Fruit fly (Drosophila melanogaster) whole organism, wandering third instar larva: ENCODE data around the gene ed.

Source experiments
- CG32264 ChIP-seq: fragments of 200-800 bp; sonication (Bioruptor generic); optimal IDR thresholded peaks from 2 replicates; lab custom pipeline; 2016; ENCODE audit warnings: missing biosample characterization, missing genetic modification characterization
- CG9705 ChIP-seq: fragments of 200-800 bp; sonication (Bioruptor generic); optimal IDR thresholded peaks from 2 replicates; lab custom pipeline; 2018; ENCODE audit warnings: missing biosample characterization, mild to moderate bottlenecking, missing genetic modification characterization
- CrebA ChIP-seq: fragments of 200-800 bp; sonication (Bioruptor generic); optimal IDR thresholded peaks from 2 replicates; lab custom pipeline; 2016; ENCODE audit warnings: missing biosample characterization, mild to moderate bottlenecking, missing genetic modification characterization, borderline replicate concordance
- Dfd ChIP-seq: fragments of >200 bp; optimal IDR thresholded peaks from 2 replicates; lab custom pipeline; 2017; ENCODE audit warnings: missing biosample characterization, missing genetic modification characterization
- Dif ChIP-seq: fragments of 200-275, 200-300 bp; sonication (Bioruptor generic); optimal IDR thresholded peaks from 2 replicates; lab custom pipeline; 2018; ENCODE audit warnings: missing biosample characterization, missing genetic modification characterization; ENCODE audit not compliant: partially characterized antibody
- GATAd ChIP-seq: sonication (Bioruptor generic); optimal IDR thresholded peaks from 2 replicates; lab custom pipeline; 2016; ENCODE audit warnings: missing biosample characterization, missing genetic modification characterization
- HLH106 ChIP-seq: fragments of 200-800 bp; optimal IDR thresholded peaks from 3 replicates; lab custom pipeline; 2019; ENCODE audit warnings: missing biosample characterization, mild to moderate bottlenecking, missing genetic modification characterization, moderate library complexity
- Hr78 ChIP-seq: fragments of >200 bp; optimal IDR thresholded peaks from 2 replicates; lab custom pipeline; 2017; ENCODE audit warnings: missing biosample characterization, missing genetic modification characterization
- Hr83 ChIP-seq: fragments of 200-300 bp; sonication (Bioruptor generic); optimal IDR thresholded peaks from 2 replicates; lab custom pipeline; 2016; ENCODE audit warnings: missing biosample characterization, mild to moderate bottlenecking, missing genetic modification characterization, moderate library complexity; ENCODE audit not compliant: poor library complexity, severe bottlenecking
- Jra ChIP-seq: sonication (Bioruptor generic); optimal IDR thresholded peaks from 2 replicates; lab custom pipeline; 2016; ENCODE audit warnings: missing biosample characterization, missing genetic modification characterization
- Mio ChIP-seq: sonication (Bioruptor generic); optimal IDR thresholded peaks from 2 replicates; lab custom pipeline; 2016; ENCODE audit warnings: missing biosample characterization, missing genetic modification characterization
- Myc ChIP-seq: fragments of >200 bp; optimal IDR thresholded peaks from 2 replicates; lab custom pipeline; 2017
- N ChIP-seq: fragments of >200 bp; optimal IDR thresholded peaks from 2 replicates; lab custom pipeline; 2018; ENCODE audit warnings: missing biosample characterization, missing external identifiers, missing genetic modification characterization
- OdsH ChIP-seq: fragments of 200-800 bp; sonication (Bioruptor generic); optimal IDR thresholded peaks from 2 replicates; lab custom pipeline; 2016; ENCODE audit warnings: missing biosample characterization, mild to moderate bottlenecking, missing genetic modification characterization
- Rel ChIP-seq, 2 experiments: fragments of 200-800 bp; sonication (Bioruptor generic) in 1 of 2; optimal IDR thresholded peaks; 2 replicates in 1 of 2; 3 replicates in 1 of 2; lab custom pipeline; 2016 to 2019; ENCODE audit warnings: mild to moderate bottlenecking in 2 of 2, missing biosample characterization in 2 of 2, missing genetic modification characterization in 2 of 2, moderate library complexity in 1 of 2
- Sp1 ChIP-seq: fragments of 200-800 bp; sonication (Bioruptor generic); optimal IDR thresholded peaks from 3 replicates; lab custom pipeline; 2019; ENCODE audit warnings: missing biosample characterization, mild to moderate bottlenecking, missing genetic modification characterization, moderate library complexity
- Vsx2 ChIP-seq: fragments of 200-300, 225-300 bp; sonication (Bioruptor generic); optimal IDR thresholded peaks from 2 replicates; lab custom pipeline; 2018; ENCODE audit warnings: missing biosample characterization, missing genetic modification characterization; ENCODE audit not compliant: partially characterized antibody
- br ChIP-seq: fragments of 200-800 bp; sonication (Bioruptor generic); optimal IDR thresholded peaks from 2 replicates; lab custom pipeline; 2016; ENCODE audit warnings: missing biosample characterization, missing genetic modification characterization
- dl ChIP-seq, 2 experiments: fragments of 175-275, 200-275 bp in 1 of 2; fragments of 200-275 bp in 1 of 2; sonication (Bioruptor generic); optimal IDR thresholded peaks; lab custom pipeline; 2018; ENCODE audit warnings: mild to moderate bottlenecking in 2 of 2, missing biosample characterization in 2 of 2, missing genetic modification characterization in 2 of 2, moderate library complexity in 2 of 2; ENCODE audit not compliant: partially characterized antibody in 2 of 2, insufficient read depth in 1 of 2
- dmrt93B ChIP-seq: fragments of 200-800 bp; sonication (Bioruptor generic); optimal IDR thresholded peaks from 2 replicates; lab custom pipeline; 2018; ENCODE audit warnings: missing biosample characterization, mild to moderate bottlenecking, missing genetic modification characterization
- dsf ChIP-seq: sonication (Bioruptor generic); optimal IDR thresholded peaks from 2 replicates; lab custom pipeline; 2016; ENCODE audit warnings: missing biosample characterization, missing genetic modification characterization, borderline replicate concordance
- ey ChIP-seq: fragments of 200-800 bp; sonication (Bioruptor generic); optimal IDR thresholded peaks from 2 replicates; lab custom pipeline; 2016; ENCODE audit warnings: missing biosample characterization, missing genetic modification characterization
- foxo ChIP-seq, 2 experiments: fragments of 200-800 bp; sonication (Bioruptor generic); optimal IDR thresholded peaks; 2 replicates in 1 of 2; 3 replicates in 1 of 2; lab custom pipeline; 2016 to 2017; ENCODE audit warnings: missing biosample characterization in 2 of 2, missing genetic modification characterization in 2 of 2
- fru ChIP-seq: fragments of 200-800 bp; sonication (Bioruptor generic); optimal IDR thresholded peaks from 3 replicates; lab custom pipeline; 2016; ENCODE audit warnings: missing biosample characterization, mild to moderate bottlenecking, missing genetic modification characterization
- h ChIP-seq: fragments of 200-800 bp; sonication (Bioruptor generic); optimal IDR thresholded peaks from 3 replicates; lab custom pipeline; 2016; ENCODE audit warnings: missing biosample characterization, mild to moderate bottlenecking, missing genetic modification characterization
- jim ChIP-seq: fragments of 175-275, 200-325 bp; sonication (Bioruptor generic); optimal IDR thresholded peaks from 2 replicates; lab custom pipeline; 2016; ENCODE audit warnings: missing biosample characterization, mild to moderate bottlenecking, missing genetic modification characterization
- lola ChIP-seq: fragments of >200 bp; optimal IDR thresholded peaks from 2 replicates; lab custom pipeline; 2017; ENCODE audit warnings: missing biosample characterization, missing genetic modification characterization
- pan ChIP-seq: fragments of >200 bp; optimal IDR thresholded peaks from 2 replicates; lab custom pipeline; 2017
- rgr ChIP-seq: fragments of 200-800 bp; sonication (Bioruptor generic); optimal IDR thresholded peaks from 3 replicates; lab custom pipeline; 2016; ENCODE audit warnings: missing biosample characterization, mild to moderate bottlenecking, missing genetic modification characterization
- sv ChIP-seq: fragments of 200-800 bp; sonication (Bioruptor generic); optimal IDR thresholded peaks from 3 replicates; lab custom pipeline; 2016; ENCODE audit warnings: missing biosample characterization, missing genetic modification characterization
- usp ChIP-seq: fragments of >200 bp; optimal IDR thresholded peaks from 2 replicates; lab custom pipeline; 2017; ENCODE audit warnings: missing biosample characterization, missing genetic modification characterization
- woc ChIP-seq: sonication (Bioruptor generic); optimal IDR thresholded peaks from 2 replicates; lab custom pipeline; 2016; ENCODE audit warnings: missing biosample characterization, mild to moderate bottlenecking, missing genetic modification characterization

ed gene

DNA sequence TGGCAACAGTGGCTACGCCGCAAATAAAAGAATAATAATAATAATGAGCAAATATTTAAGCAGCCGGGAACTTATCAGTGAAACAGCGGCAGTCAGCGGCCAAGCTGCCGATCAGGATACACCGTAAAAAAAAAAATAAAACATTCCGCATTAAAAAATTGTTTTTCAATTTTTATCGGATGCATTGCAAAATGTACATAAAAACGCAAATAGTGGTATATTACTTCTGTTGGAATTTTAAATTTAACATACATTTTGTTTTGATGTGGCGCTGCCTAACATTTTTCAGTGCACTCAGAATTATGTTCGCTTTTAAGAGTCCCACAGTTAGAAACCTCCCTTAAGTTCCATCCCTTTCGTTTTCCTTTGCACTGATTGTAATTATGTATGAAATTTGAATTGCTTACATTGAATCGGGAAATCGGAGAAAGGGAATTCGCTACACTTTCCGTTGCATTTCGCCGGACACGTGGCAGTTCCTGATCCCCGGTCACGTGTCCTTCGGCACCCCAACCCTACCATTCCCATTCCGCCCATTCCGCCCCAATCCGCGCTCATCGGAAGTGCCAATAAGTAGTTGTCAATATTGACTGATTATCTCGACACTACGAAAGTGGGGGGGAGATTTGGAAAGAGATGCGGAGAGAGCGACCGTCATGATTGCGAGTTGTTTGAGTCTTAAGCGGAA, 88.0 kb downstream of the ed start (continued):
- TF ChIP-seq Vsx2 (GFP tag; lab: Kevin White, UChicago) (no peak), lola (no peak), pan (no peak), sv (GFP tag; lab: Kevin White, UChicago) (peak; percentile 71), Dif (GFP tag; lab: Kevin White, UChicago) (no peak)
- TF ChIP-seq, all 38 proteins: peak for 24

DNA sequence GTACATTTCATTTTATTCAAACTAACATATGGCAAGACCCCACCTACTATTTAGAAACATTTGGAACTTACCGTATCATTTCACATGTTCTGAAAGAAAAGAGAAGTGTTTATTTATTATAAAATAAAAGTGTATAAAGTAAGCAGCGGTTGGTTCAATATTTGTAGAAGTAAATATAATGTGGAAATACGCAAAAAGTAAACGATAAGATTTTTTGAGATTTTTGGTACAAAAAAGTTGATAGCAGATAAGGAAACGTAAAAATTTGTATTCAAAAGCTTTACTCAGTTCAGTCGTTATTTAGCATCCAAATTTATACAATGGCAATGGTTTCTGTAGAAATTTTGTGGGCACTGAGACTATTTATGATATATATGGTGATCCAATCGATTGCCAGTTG, 88.9 kb downstream of the ed start, which contains the start of gene Sr-CIII:
Gene Sr-CIII (plus strand): TSS at position 301 of the 400 bp plus-strand sequence.
- TF ChIP-seq sv (GFP tag; lab: Kevin White, UChicago) (no peak), fru (GFP tag; lab: Kevin White, UChicago) (no peak), jim (no peak), ey (GFP tag; lab: Kevin White, UChicago) (no peak), Dfd (GFP tag; lab: Kevin White, UChicago) (no peak), HLH106 (no peak), pan (no peak), Hr83 (no peak)

DNA sequence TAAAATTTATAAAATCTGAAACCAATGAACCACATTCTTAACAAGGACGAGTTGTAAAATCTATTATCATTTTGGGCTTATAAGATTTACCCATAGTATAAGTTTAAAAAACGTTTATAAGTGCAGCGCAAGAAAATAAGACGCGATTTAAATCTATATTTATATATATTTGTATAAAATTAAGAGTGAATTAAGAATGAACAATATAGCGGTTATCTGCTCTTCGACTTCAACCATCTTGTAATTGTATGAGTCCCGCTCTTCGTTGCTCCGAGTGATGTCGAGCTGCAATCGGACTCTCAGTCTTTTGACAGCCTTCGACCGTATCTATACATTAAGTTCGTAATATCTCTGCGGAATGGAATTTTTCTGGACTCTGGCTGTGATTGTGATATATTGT, 90.2 kb downstream of the ed start, which contains the start of gene Sr-CI:
Gene Sr-CI (plus strand): TSS at position 301 of the 400 bp plus-strand sequence.
- TF ChIP-seq CrebA (no peak), usp (GFP tag; lab: Kevin White, UChicago) (no peak)
- TF ChIP-seq, all 38 proteins: peak for 0

DNA sequence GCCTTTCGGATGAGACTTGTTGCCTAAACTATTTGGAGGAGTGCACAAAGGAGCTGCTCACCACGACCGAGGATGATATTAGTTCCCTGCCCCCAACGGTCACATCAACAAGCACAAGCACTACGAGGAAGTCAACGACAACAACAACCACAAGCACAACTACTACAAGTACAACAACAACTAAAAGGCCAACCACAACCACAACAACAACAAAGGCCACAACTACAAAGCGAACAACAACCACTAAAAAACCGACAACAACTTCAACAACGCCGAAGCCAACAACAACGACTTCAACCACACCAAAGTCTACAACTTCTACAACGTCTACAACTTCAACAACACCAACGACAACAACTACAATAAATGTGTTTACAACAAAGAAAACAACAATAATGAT, 91.9 kb downstream of the ed start:
- TF ChIP-seq pan (no peak), Jra (GFP tag; lab: Kevin White, UChicago) (no peak), rgr (no peak)

DNA sequence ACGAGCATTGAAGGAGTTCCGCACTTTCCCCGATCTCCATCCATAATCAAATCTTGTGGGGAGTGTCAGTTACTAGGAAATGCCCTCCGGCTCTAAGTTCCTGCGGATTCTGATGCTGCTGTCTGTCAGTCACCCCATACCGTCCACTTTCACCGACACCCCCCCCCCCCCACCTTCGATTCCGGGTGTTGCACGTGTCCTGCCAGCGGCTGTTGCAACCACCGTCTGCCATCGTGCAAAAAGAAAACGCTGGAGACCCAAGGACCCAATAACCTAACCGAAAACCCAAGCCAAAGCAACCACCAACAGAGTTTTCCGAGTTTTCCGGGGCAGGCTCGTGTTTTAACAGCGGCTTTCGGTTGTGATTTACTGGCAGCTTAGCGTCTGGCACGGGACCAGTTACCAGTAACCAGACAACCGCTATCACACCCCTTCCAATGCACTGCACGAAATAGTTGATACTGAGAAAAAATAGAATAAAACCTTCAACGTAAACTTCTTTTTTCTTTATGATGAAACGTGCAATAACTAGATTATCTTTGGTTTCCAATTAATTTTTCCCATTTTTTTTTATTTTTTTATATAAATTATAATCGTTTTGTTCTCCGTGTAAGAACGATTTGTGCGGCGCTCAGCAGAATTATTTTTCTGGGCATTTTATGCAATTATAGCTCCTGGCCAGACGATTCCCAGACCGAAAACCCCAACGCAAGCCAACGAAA, 93.6 kb downstream of the ed start:
- no peak for TF ChIP-seq Myc (lab: Kevin White, UChicago)
- peak; percentile 42 for TF ChIP-seq sv (GFP tag; lab: Kevin White, UChicago)
- no peak for TF ChIP-seq h (GFP tag; lab: Kevin White, UChicago)
- no peak for TF ChIP-seq Hr78 (GFP tag; lab: Kevin White, UChicago)
- TF ChIP-seq fru (GFP tag; lab: Kevin White, UChicago): peak; percentile 16
- no peak for TF ChIP-seq CG32264 (GFP tag; lab: Kevin White, UChicago)
- no peak for TF ChIP-seq jim
- TF ChIP-seq rgr: no peak

DNA sequence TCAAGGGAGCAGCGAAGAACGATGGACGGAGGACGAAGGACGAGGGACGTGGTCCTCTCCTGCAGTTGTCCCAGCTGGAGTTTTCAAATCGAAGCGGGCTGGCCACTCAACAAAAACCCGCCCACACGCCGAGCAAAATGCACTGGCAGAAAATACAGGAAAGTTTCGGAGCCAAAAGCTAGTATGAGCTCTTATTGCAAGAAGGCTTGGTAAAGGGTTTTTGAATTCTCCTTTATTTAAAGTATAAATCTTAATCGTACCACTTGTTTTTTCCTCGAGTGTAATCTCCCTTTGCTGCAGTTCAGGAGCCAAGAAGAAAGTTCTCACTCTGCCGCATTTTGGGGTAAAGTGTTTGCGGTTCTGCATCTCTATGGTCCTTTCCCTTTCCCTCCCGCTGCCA, 97.7 kb downstream of the ed start:
- no peak for TF ChIP-seq usp (GFP tag; lab: Kevin White, UChicago)
- TF ChIP-seq pan: no peak
- TF ChIP-seq rgr: peak; percentile 32
- no peak for TF ChIP-seq Jra (GFP tag; lab: Kevin White, UChicago)
- TF ChIP-seq Hr83: no peak
- peak; percentile 29 for TF ChIP-seq fru (GFP tag; lab: Kevin White, UChicago)
- TF ChIP-seq Dfd (GFP tag; lab: Kevin White, UChicago): no peak
- no peak for TF ChIP-seq lola
- TF ChIP-seq h (GFP tag; lab: Kevin White, UChicago): peak; percentile 54
- TF ChIP-seq dl (GFP tag; optimal IDR thresholded peaks at IDR 0.05; lab: Kevin White, UChicago; ENCODE audit: insufficient read depth in 1 of 2, partially characterized antibody in 2 of 2): no peak
- no peak for TF ChIP-seq Myc (lab: Kevin White, UChicago)
- no peak for TF ChIP-seq N (GFP tag; lab: Kevin White, UChicago)
- no peak for TF ChIP-seq dsf (GFP tag; lab: Kevin White, UChicago)
- TF ChIP-seq Dif (GFP tag; lab: Kevin White, UChicago): no peak
- peak; percentile 32 for TF ChIP-seq HLH106
- TF ChIP-seq GATAd: no peak
- TF ChIP-seq woc: peak; percentile 18
- peak in 1 of 2 experiments; percentile 51 for TF ChIP-seq foxo (GFP tag; optimal IDR thresholded peaks at IDR 0.05; lab: Kevin White, UChicago)
- peak; percentile 20 for TF ChIP-seq ey (GFP tag; lab: Kevin White, UChicago)

DNA sequence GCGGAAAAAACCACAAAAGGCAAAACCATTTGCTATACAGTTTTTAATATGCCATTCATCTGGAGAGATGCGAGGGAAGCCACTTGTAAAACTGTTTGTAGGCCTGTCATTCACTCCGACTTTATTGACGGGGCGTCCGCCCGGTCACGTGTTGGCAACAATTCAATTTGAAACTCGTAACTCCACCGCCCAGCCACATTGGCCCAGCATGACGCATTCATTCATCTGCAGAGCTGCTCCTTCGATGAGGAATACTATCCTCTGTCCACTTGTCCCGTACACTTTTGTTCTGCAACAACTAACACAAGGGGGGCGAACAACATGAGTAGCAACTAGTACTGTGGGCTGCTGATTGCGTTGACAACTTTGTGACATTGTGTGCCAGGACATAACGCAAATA, 101.1 kb downstream of the ed start:
- TF ChIP-seq h (GFP tag; lab: Kevin White, UChicago): no peak
- no peak for TF ChIP-seq N (GFP tag; lab: Kevin White, UChicago)
- TF ChIP-seq HLH106: no peak
- TF ChIP-seq CrebA: no peak
- TF ChIP-seq Dif (GFP tag; lab: Kevin White, UChicago): no peak
- no peak for TF ChIP-seq Sp1
- no peak for TF ChIP-seq dmrt93B (GFP tag; lab: Kevin White, UChicago)
- no peak for TF ChIP-seq dl (GFP tag; optimal IDR thresholded peaks at IDR 0.05; lab: Kevin White, UChicago; ENCODE audit: insufficient read depth in 1 of 2, partially characterized antibody in 2 of 2)
- no peak for TF ChIP-seq br (GFP tag; lab: Kevin White, UChicago)
- no peak for TF ChIP-seq pan
- TF ChIP-seq rgr: no peak
- TF ChIP-seq foxo (GFP tag; optimal IDR thresholded peaks at IDR 0.05; lab: Kevin White, UChicago): no peak
- no peak for TF ChIP-seq Mio (GFP tag; lab: Kevin White, UChicago)
- no peak for TF ChIP-seq dsf (GFP tag; lab: Kevin White, UChicago)
- TF ChIP-seq CG9705 (GFP tag; lab: Kevin White, UChicago): no peak
- TF ChIP-seq OdsH: no peak
- TF ChIP-seq Myc (lab: Kevin White, UChicago): no peak
- no peak for TF ChIP-seq Rel (GFP tag; optimal IDR thresholded peaks at IDR 0.05; lab: Kevin White, UChicago)
- no peak for TF ChIP-seq Rel (tag; optimal IDR thresholded peaks at IDR 0.05; lab: Kevin White, UChicago)
